Worm (Caenorhabditis elegans) whole organism, L3 larva: Measurements from ENCODE around the gene C09F12.2.

Experiments used
- ZK546.5 ChIP-seq: sonication (generic microtip); optimal IDR thresholded peaks from 2 replicates; lab custom pipeline; 2017; ENCODE audit warnings: missing biosample characterization, missing genetic modification characterization
- aly-2 ChIP-seq: fragments of 150-350 bp; optimal IDR thresholded peaks from 2 replicates; lab custom pipeline; 2014; ENCODE audit warnings: missing biosample characterization, missing genetic modification characterization
- ama-1 ChIP-seq: fragments of 150-350 bp; optimal IDR thresholded peaks from 2 replicates; lab custom pipeline; 2018
- ceh-16 ChIP-seq: sonication (generic microtip); optimal IDR thresholded peaks from 2 replicates; lab custom pipeline; 2017; ENCODE audit warnings: missing biosample characterization, missing genetic modification characterization
- ceh-28 ChIP-seq: fragments of 150-350 bp; optimal IDR thresholded peaks from 2 replicates; lab custom pipeline; 2014; ENCODE audit warnings: missing biosample characterization, missing genetic modification reagents, missing genetic modification characterization
- ceh-82 ChIP-seq: fragments of 150-350 bp; optimal IDR thresholded peaks from 2 replicates; lab custom pipeline; 2014; ENCODE audit warnings: missing biosample characterization, missing genetic modification characterization
- ceh-9 ChIP-seq: sonication (generic microtip); optimal IDR thresholded peaks from 2 replicates; lab custom pipeline; 2018; ENCODE audit warnings: missing biosample characterization, missing genetic modification characterization
- daf-12 ChIP-seq: fragments of 150-350 bp; optimal IDR thresholded peaks from 2 replicates; lab custom pipeline; 2014; ENCODE audit warnings: missing biosample characterization, missing genetic modification reagents, missing genetic modification characterization
- egl-27 ChIP-seq: sonication (generic microtip); optimal IDR thresholded peaks from 4 replicates; lab custom pipeline; 2017; ENCODE audit warnings: missing biosample characterization, missing genetic modification reagents, missing genetic modification characterization
- egl-5 ChIP-seq: fragments of 150-350 bp; optimal IDR thresholded peaks from 2 replicates; lab custom pipeline; 2017; ENCODE audit warnings: missing biosample characterization, missing genetic modification reagents, missing genetic modification characterization, inconsistent platforms
- elt-2 ChIP-seq: sonication (generic microtip); optimal IDR thresholded peaks from 2 replicates; lab custom pipeline; 2016; ENCODE audit warnings: missing genetic modification reagents, mild to moderate bottlenecking, missing genetic modification characterization, missing compliant biosample characterization
- elt-3 ChIP-seq, 3 experiments: fragments of 150-350 bp in 1 of 3; sonication (generic microtip) in 2 of 3; optimal IDR thresholded peaks; 2 replicates in 2 of 3; 4 replicates in 1 of 3; lab custom pipeline; 2014 to 2017; ENCODE audit warnings: missing biosample characterization in 3 of 3, missing genetic modification characterization in 3 of 3
- eor-1 ChIP-seq, 2 experiments: fragments of 150-350 bp; optimal IDR thresholded peaks; 2 replicates each; lab custom pipeline; 2014 to 2018; ENCODE audit warnings: missing biosample characterization in 2 of 2, missing genetic modification characterization in 2 of 2
- fkh-10 ChIP-seq: sonication (generic microtip); optimal IDR thresholded peaks from 2 replicates; lab custom pipeline; 2017; ENCODE audit warnings: missing biosample characterization, missing genetic modification reagents, missing genetic modification characterization
- fkh-2 ChIP-seq: fragments of 150-350 bp; optimal IDR thresholded peaks from 2 replicates; lab custom pipeline; 2014; ENCODE audit warnings: missing biosample characterization, missing genetic modification reagents, missing genetic modification characterization
- hmg-11 ChIP-seq: sonication (generic microtip); optimal IDR thresholded peaks from 2 replicates; lab custom pipeline; 2016; ENCODE audit warnings: missing genetic modification characterization, missing compliant biosample characterization
- jun-1 ChIP-seq: fragments of 150-350 bp; optimal IDR thresholded peaks from 2 replicates; lab custom pipeline; 2014; ENCODE audit warnings: missing biosample characterization, missing genetic modification reagents, missing genetic modification characterization
- lin-15B ChIP-seq: fragments of 150-350 bp; optimal IDR thresholded peaks from 2 replicates; lab custom pipeline; 2014; ENCODE audit warnings: missing biosample characterization, missing genetic modification characterization
- lin-39 ChIP-seq: fragments of 150-350 bp; optimal IDR thresholded peaks from 2 replicates; lab custom pipeline; 2018; ENCODE audit warnings: missing biosample characterization, missing genetic modification reagents, missing genetic modification characterization
- lsy-12 ChIP-seq: sonication (generic microtip); optimal IDR thresholded peaks from 2 replicates; lab custom pipeline; 2016; ENCODE audit warnings: mild to moderate bottlenecking, missing genetic modification characterization, missing compliant biosample characterization
- mdl-1 ChIP-seq: fragments of 150-350 bp; optimal IDR thresholded peaks from 2 replicates; lab custom pipeline; 2014; ENCODE audit warnings: missing biosample characterization, missing genetic modification characterization
- mml-1 ChIP-seq: fragments of 150-350 bp; sonication (generic microtip); optimal IDR thresholded peaks from 3 replicates; lab custom pipeline; 2014; ENCODE audit warnings: missing biosample characterization, missing genetic modification characterization
- nfya-1 ChIP-seq: sonication (generic microtip); optimal IDR thresholded peaks from 2 replicates; lab custom pipeline; 2017; ENCODE audit warnings: missing genetic modification characterization, mild to moderate bottlenecking, missing compliant biosample characterization, antibody characterized with exemption, moderate library complexity; ENCODE audit not compliant: insufficient read depth
- nhr-11 ChIP-seq: fragments of 150-350 bp; optimal IDR thresholded peaks from 2 replicates; lab custom pipeline; 2014; ENCODE audit warnings: missing biosample characterization, missing genetic modification characterization
- nhr-12 ChIP-seq: fragments of 150-350 bp; optimal IDR thresholded peaks from 2 replicates; lab custom pipeline; 2014; ENCODE audit warnings: missing biosample characterization, missing genetic modification characterization
- nhr-23 ChIP-seq: fragments of 150-350 bp; optimal IDR thresholded peaks from 2 replicates; lab custom pipeline; 2014; ENCODE audit warnings: missing biosample characterization, missing genetic modification reagents, missing genetic modification characterization
- nhr-237 ChIP-seq: fragments of 150-350 bp; optimal IDR thresholded peaks from 2 replicates; lab custom pipeline; 2014; ENCODE audit warnings: missing biosample characterization, missing genetic modification characterization
- nhr-28 ChIP-seq: fragments of 150-350 bp; optimal IDR thresholded peaks from 2 replicates; lab custom pipeline; 2014; ENCODE audit warnings: missing biosample characterization, missing genetic modification characterization
- nhr-67 ChIP-seq: fragments of 150-350 bp; optimal IDR thresholded peaks from 2 replicates; lab custom pipeline; 2014; ENCODE audit warnings: missing biosample characterization, missing genetic modification characterization
- nhr-76 ChIP-seq: fragments of 150-350 bp; sonication (generic microtip); optimal IDR thresholded peaks from 5 replicates; lab custom pipeline; 2014; ENCODE audit warnings: missing biosample characterization, missing genetic modification characterization
- nhr-77 ChIP-seq: fragments of 150-350 bp; optimal IDR thresholded peaks from 2 replicates; lab custom pipeline; 2014; ENCODE audit warnings: missing biosample characterization, missing genetic modification characterization
- pha-4 ChIP-seq: fragments of 150-350 bp; optimal IDR thresholded peaks from 2 replicates; lab custom pipeline; 2014; ENCODE audit warnings: missing biosample characterization, missing genetic modification reagents, missing genetic modification characterization
- pqm-1 ChIP-seq: fragments of 150-350 bp; optimal IDR thresholded peaks from 2 replicates; lab custom pipeline; 2017; ENCODE audit warnings: missing biosample characterization, missing genetic modification characterization, inconsistent platforms
- sea-2 ChIP-seq: fragments of 150-350 bp; sonication (generic microtip); optimal IDR thresholded peaks from 4 replicates; lab custom pipeline; 2014; ENCODE audit warnings: missing biosample characterization, missing genetic modification reagents, missing genetic modification characterization
- skn-1 ChIP-seq: fragments of 150-350 bp; optimal IDR thresholded peaks from 2 replicates; lab custom pipeline; 2014; ENCODE audit warnings: missing biosample characterization, missing genetic modification characterization
- snpc-4 ChIP-seq: fragments of 150-350 bp; optimal IDR thresholded peaks from 2 replicates; lab custom pipeline; 2014; ENCODE audit warnings: missing biosample characterization, missing genetic modification characterization
- tbx-2 ChIP-seq: sonication (generic microtip); optimal IDR thresholded peaks from 2 replicates; lab custom pipeline; 2016; ENCODE audit warnings: mild to moderate bottlenecking, missing genetic modification characterization, missing compliant biosample characterization
- unc-39 ChIP-seq: sonication (generic microtip); optimal IDR thresholded peaks from 4 replicates; lab custom pipeline; 2017; ENCODE audit warnings: missing biosample characterization, missing genetic modification characterization
- zag-1 ChIP-seq: fragments of 150-350 bp; optimal IDR thresholded peaks from 2 replicates; lab custom pipeline; 2014; ENCODE audit warnings: missing biosample characterization, missing genetic modification characterization
- ztf-11 ChIP-seq: fragments of 150-350 bp; optimal IDR thresholded peaks from 2 replicates; lab custom pipeline; 2014; ENCODE audit warnings: missing biosample characterization, missing genetic modification characterization
- ztf-4 ChIP-seq: fragments of 150-350 bp; optimal IDR thresholded peaks from 2 replicates; lab custom pipeline; 2014; ENCODE audit warnings: missing biosample characterization, missing genetic modification characterization

C09F12.2 gene

DNA sequence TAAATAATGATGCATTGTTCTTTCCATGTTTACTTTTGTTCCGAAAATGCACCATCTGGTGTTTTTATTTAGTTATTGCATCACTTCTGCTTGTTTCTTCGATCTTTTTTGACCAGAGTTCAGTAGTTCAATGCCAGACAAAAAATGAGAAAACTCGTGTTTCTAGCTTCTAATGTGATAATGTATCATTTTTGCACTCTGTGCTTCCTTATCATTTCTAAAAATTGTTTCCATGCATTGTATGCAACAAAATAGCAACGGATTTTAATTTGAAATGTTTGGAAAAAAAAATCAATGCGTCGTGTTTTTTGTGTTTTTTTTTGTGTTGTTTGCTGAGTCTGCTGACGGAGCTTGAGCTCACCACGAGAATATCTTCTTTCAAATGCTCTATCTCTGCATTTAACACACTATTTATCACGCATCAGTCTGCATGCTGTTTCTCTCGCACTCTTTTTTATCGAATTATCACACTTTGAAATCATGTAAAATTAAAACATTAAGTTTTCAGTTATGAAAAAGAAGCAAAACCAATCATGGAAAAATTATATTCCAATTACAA lies 26.5 kb downstream of the C09F12.2 start, which contains the start of gene sulp-7:
TSS of gene sulp-7 (plus strand) at position 509 of the 559 bp plus-strand sequence.
- TF ChIP-seq nfya-1 (tag; lab: Kevin White, UChicago): peak; percentile 19
- no peak for TF ChIP-seq ceh-9 (tag; lab: Kevin White, UChicago)
- peak; percentile 57 for TF ChIP-seq elt-2 (tag; lab: Kevin White, UChicago)
- peak; percentile 42 for TF ChIP-seq pqm-1 (tag; lab: Kevin White, UChicago)
- TF ChIP-seq ceh-82: no peak
- peak; percentile 23 for TF ChIP-seq pha-4 (tag; lab: Kevin White, UChicago)
- no peak for TF ChIP-seq lsy-12 (tag; lab: Kevin White, UChicago)

DNA sequence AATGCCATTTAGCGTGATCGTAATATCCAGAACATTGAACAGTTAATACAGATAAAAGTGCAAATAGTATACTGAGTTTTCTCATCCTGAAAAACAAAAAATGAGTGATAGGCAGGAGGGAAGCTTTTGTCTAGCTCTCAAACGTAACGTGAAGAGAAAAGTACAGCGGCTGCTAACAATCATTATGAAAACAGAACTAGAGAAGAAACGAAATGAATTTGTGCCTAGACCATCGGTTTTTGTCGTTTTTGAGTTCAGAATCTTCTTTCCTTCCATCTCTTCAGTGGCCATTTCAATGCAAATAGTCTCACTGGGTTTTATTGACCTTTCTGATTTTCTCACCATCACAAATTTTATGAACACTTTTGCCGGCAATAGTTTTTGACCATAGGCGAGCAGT lies 31.4 kb downstream of the C09F12.2 start, which contains the start of gene W04G3.7:
TSS of gene W04G3.7 (minus strand) at position 101 of the 400 bp plus-strand sequence.
- TF ChIP-seq snpc-4 (tag; lab: Kevin White, UChicago) (no peak), nhr-28 (tag; lab: Kevin White, UChicago) (no peak), ZK546.5 (tag; lab: Kevin White, UChicago) (no peak), nhr-23 (tag; lab: Kevin White, UChicago) (no peak), nhr-77 (tag; lab: Kevin White, UChicago) (no peak), ceh-82 (no peak), mml-1 (no peak), egl-27 (tag; lab: Kevin White, UChicago) (no peak), egl-5 (tag; lab: Kevin White, UChicago) (no peak), skn-1 (tag; lab: Kevin White, UChicago) (no peak), unc-39 (tag; lab: Kevin White, UChicago) (no peak), zag-1 (no peak), daf-12 (tag; lab: Kevin White, UChicago) (no peak), ceh-16 (tag; lab: Kevin White, UChicago) (no peak), nhr-237 (tag; lab: Kevin White, UChicago) (no peak), sea-2 (GFP tag; lab: Kevin White, UChicago) (no peak), mdl-1 (tag; lab: Kevin White, UChicago) (no peak), nhr-76 (no peak), pha-4 (tag; lab: Kevin White, UChicago) (no peak), ztf-4 (tag; lab: Kevin White, UChicago) (no peak)
- TF ChIP-seq, all 47 proteins: peak for 0

- TF ChIP-seq fkh-10 (GFP tag; lab: Kevin White, UChicago): no peak
- TF ChIP-seq elt-2 (tag; lab: Kevin White, UChicago): peak; percentile 50
- peak; percentile 40 for TF ChIP-seq pqm-1 (tag; lab: Kevin White, UChicago)
- no peak for TF ChIP-seq fkh-2 (tag; lab: Kevin White, UChicago)
Observed at ce11 chrX:11088952-11089351, 35.2 kb downstream of the C09F12.2 start, which contains the start of gene W04G3.11. TSS of gene W04G3.11 (plus strand) at chrX:11089195.

- TF ChIP-seq jun-1: peak; percentile 100
- peak; percentile 75 for TF ChIP-seq unc-39 (tag; lab: Kevin White, UChicago)
- TF ChIP-seq elt-3 (tag; optimal IDR thresholded peaks at IDR 0.05; lab: Kevin White, UChicago): peak; percentile 98 to 100 (median 100)
- peak; percentile 93 for TF ChIP-seq nhr-76
- peak; percentile 99 for TF ChIP-seq fkh-2 (tag; lab: Kevin White, UChicago)
- no peak for TF ChIP-seq ama-1 (lab: Kevin White, UChicago)
- TF ChIP-seq nhr-11: peak; percentile 99
- TF ChIP-seq aly-2 (tag; lab: Kevin White, UChicago): peak; percentile 99
- TF ChIP-seq pha-4 (tag; lab: Kevin White, UChicago): peak; percentile 99
- peak; percentile 99 for TF ChIP-seq lin-39
- TF ChIP-seq ztf-4 (tag; lab: Kevin White, UChicago): peak; percentile 94
- peak; percentile 92 for TF ChIP-seq pqm-1 (tag; lab: Kevin White, UChicago)
- TF ChIP-seq fkh-10 (GFP tag; lab: Kevin White, UChicago): peak; percentile 98
- peak; percentile 99 for TF ChIP-seq lsy-12 (tag; lab: Kevin White, UChicago)
- TF ChIP-seq nhr-67: peak; percentile 77
- peak; percentile 32 for TF ChIP-seq sea-2 (GFP tag; lab: Kevin White, UChicago)
- TF ChIP-seq lin-15B (tag; lab: Kevin White, UChicago): peak; percentile 56
- peak; percentile 99 for TF ChIP-seq hmg-11 (tag; lab: Kevin White, UChicago)
- TF ChIP-seq nhr-28 (tag; lab: Kevin White, UChicago): peak; percentile 99
- TF ChIP-seq ceh-16 (tag; lab: Kevin White, UChicago): peak; percentile 88
- TF ChIP-seq nhr-23 (tag; lab: Kevin White, UChicago): peak; percentile 100
- peak; percentile 90 for TF ChIP-seq elt-2 (tag; lab: Kevin White, UChicago)
- TF ChIP-seq nhr-77 (tag; lab: Kevin White, UChicago): peak; percentile 100
- TF ChIP-seq egl-27 (tag; lab: Kevin White, UChicago): peak; percentile 98
- TF ChIP-seq zag-1: peak; percentile 99
- TF ChIP-seq nhr-12 (tag; lab: Kevin White, UChicago): peak; percentile 58
- TF ChIP-seq nhr-237 (tag; lab: Kevin White, UChicago): peak; percentile 100
- peak in 1 of 2 experiments; percentile 87 for TF ChIP-seq eor-1 (tag; optimal IDR thresholded peaks at IDR 0.05; lab: Kevin White, UChicago)
- TF ChIP-seq mml-1: no peak
- peak; percentile 95 for TF ChIP-seq snpc-4 (tag; lab: Kevin White, UChicago)
- TF ChIP-seq ceh-28 (tag; lab: Kevin White, UChicago): peak; percentile 100
- TF ChIP-seq ztf-11 (tag; lab: Kevin White, UChicago): peak; percentile 79
- TF ChIP-seq tbx-2 (tag; lab: Kevin White, UChicago): peak; percentile 99
- peak; percentile 98 for TF ChIP-seq nfya-1 (tag; lab: Kevin White, UChicago)
- peak; percentile 100 for TF ChIP-seq daf-12 (tag; lab: Kevin White, UChicago)
- peak; percentile 98 for TF ChIP-seq skn-1 (tag; lab: Kevin White, UChicago)
Observed at ce11 chrX:11093985-11094593, 40.4 kb downstream of the C09F12.2 start.
